Worm (Caenorhabditis elegans) whole organism, L1 larva: Measurements from ENCODE around the gene C49C3.15.

Experiments
- Y116A8C.19 ChIP-seq: sonication (generic microtip); optimal IDR thresholded peaks from 2 replicates; lab custom pipeline; 2016; ENCODE audit warnings: missing compliant biosample characterization, missing genetic modification characterization, borderline replicate concordance
- ceh-63 ChIP-seq: fragments of 200-800 bp; sonication (Bioruptor generic); optimal IDR thresholded peaks from 2 replicates; lab custom pipeline; 2018; ENCODE audit warnings: mild to moderate bottlenecking, missing genetic modification characterization, missing compliant biosample characterization
- ceh-8 ChIP-seq: fragments of 200-800 bp; sonication (Bioruptor generic); optimal IDR thresholded peaks from 2 replicates; lab custom pipeline; 2018; ENCODE audit warnings: mild to moderate bottlenecking, missing genetic modification characterization, moderate library complexity, missing compliant biosample characterization
- ceh-88 ChIP-seq: fragments of 200-800 bp; sonication (Bioruptor generic); IDR thresholded peaks from 2 replicates; pipeline ENCODE4 v1.3.6; 2022; ENCODE audit warnings: missing genetic modification characterization, missing compliant biosample characterization
- dpl-1 ChIP-seq, 3 experiments: fragments of 150-350 bp in 2 of 3; sonication (generic microtip) in 1 of 3; optimal IDR thresholded peaks; 2 replicates each; lab custom pipeline; 2014 to 2017; ENCODE audit warnings: missing biosample characterization in 3 of 3, missing genetic modification characterization in 3 of 3, missing genetic modification reagents in 3 of 3
- dsc-1 ChIP-seq: sonication (generic microtip); optimal IDR thresholded peaks from 2 replicates; lab custom pipeline; 2016; ENCODE audit warnings: mild to moderate bottlenecking, missing genetic modification characterization, missing compliant biosample characterization
- efl-1 ChIP-seq, 4 experiments: fragments of 150-350 bp; optimal IDR thresholded peaks in 3 of 4; peaks in 1 of 4; 1 replicate in 1 of 4; 2 replicates in 3 of 4; lab custom pipeline; 2014; ENCODE audit warnings: missing biosample characterization in 2 of 4, missing genetic modification characterization in 2 of 4, missing genetic modification reagents in 2 of 4
- elt-2 ChIP-seq: sonication (generic microtip); optimal IDR thresholded peaks from 2 replicates; lab custom pipeline; 2016; ENCODE audit warnings: missing genetic modification characterization, mild to moderate bottlenecking, inconsistent platforms, missing compliant biosample characterization, missing genetic modification reagents
- fkh-10 ChIP-seq: sonication (generic microtip); optimal IDR thresholded peaks from 2 replicates; lab custom pipeline; 2017; ENCODE audit warnings: missing biosample characterization, missing genetic modification reagents, missing genetic modification characterization
- fkh-8 ChIP-seq: sonication (generic microtip); optimal IDR thresholded peaks from 2 replicates; lab custom pipeline; 2016; ENCODE audit warnings: mild to moderate bottlenecking, missing genetic modification characterization, missing compliant biosample characterization
- fos-1 ChIP-seq: fragments of 150-350 bp; optimal IDR thresholded peaks from 2 replicates; lab custom pipeline; 2014; ENCODE audit warnings: missing biosample characterization, missing genetic modification characterization
- grh-1 ChIP-seq: fragments of 200-800 bp; sonication (Bioruptor generic); IDR thresholded peaks from 2 replicates; pipeline ENCODE4 v1.3.6; 2022; ENCODE audit warnings: missing genetic modification reagents, missing genetic modification characterization, missing compliant biosample characterization
- jun-1 ChIP-seq: fragments of 150-350 bp; optimal IDR thresholded peaks from 2 replicates; lab custom pipeline; 2014; ENCODE audit warnings: missing biosample characterization, missing genetic modification reagents, missing genetic modification characterization
- lin-14 ChIP-seq: fragments of 200-800 bp; sonication (Bioruptor generic); optimal IDR thresholded peaks from 2 replicates; lab custom pipeline; 2018; ENCODE audit warnings: mild to moderate bottlenecking, missing genetic modification characterization, moderate library complexity, missing compliant biosample characterization
- lin-15B ChIP-seq: fragments of 150-350 bp; sonication (generic microtip); optimal IDR thresholded peaks from 3 replicates; lab custom pipeline; 2014; ENCODE audit warnings: missing biosample characterization, missing genetic modification characterization
- lin-35 ChIP-seq, 2 experiments: fragments of 150-350 bp; optimal IDR thresholded peaks; 2 replicates each; lab custom pipeline; 2014; ENCODE audit warnings: missing biosample characterization in 2 of 2, missing genetic modification characterization in 2 of 2, missing genetic modification reagents in 2 of 2
- lin-39 ChIP-seq: fragments of 150-350 bp; optimal IDR thresholded peaks from 2 replicates; lab custom pipeline; 2014; ENCODE audit warnings: missing biosample characterization, missing genetic modification reagents, missing genetic modification characterization
- mdl-1 ChIP-seq, 2 experiments: fragments of 150-350 bp; optimal IDR thresholded peaks; 2 replicates each; lab custom pipeline; 2014 to 2017; ENCODE audit warnings: missing biosample characterization in 2 of 2, missing genetic modification characterization in 2 of 2, inconsistent platforms in 1 of 2
- mef-2 ChIP-seq: fragments of 150-350 bp; optimal IDR thresholded peaks from 2 replicates; lab custom pipeline; 2014; ENCODE audit warnings: missing biosample characterization, missing genetic modification characterization
- nhr-11 ChIP-seq: fragments of 150-350 bp; optimal IDR thresholded peaks from 2 replicates; lab custom pipeline; 2014; ENCODE audit warnings: missing biosample characterization, missing genetic modification characterization
- nhr-28 ChIP-seq: fragments of 150-350 bp; optimal IDR thresholded peaks from 2 replicates; lab custom pipeline; 2014; ENCODE audit warnings: missing biosample characterization, missing genetic modification characterization
- nhr-47 ChIP-seq: sonication (generic microtip); optimal IDR thresholded peaks from 2 replicates; lab custom pipeline; 2016; ENCODE audit warnings: mild to moderate bottlenecking, missing genetic modification characterization, moderate library complexity, missing compliant biosample characterization
- pag-3 ChIP-seq: sonication (generic microtip); optimal IDR thresholded peaks from 2 replicates; lab custom pipeline; 2017; ENCODE audit warnings: missing genetic modification characterization, mild to moderate bottlenecking, missing compliant biosample characterization, antibody characterized with exemption, borderline replicate concordance; ENCODE audit not compliant: insufficient read depth
- pqm-1 ChIP-seq: sonication (generic microtip); optimal IDR thresholded peaks from 3 replicates; lab custom pipeline; 2017; ENCODE audit warnings: missing biosample characterization, missing genetic modification characterization
- snu-23 ChIP-seq: sonication (generic microtip); optimal IDR thresholded peaks from 2 replicates; lab custom pipeline; 2016; ENCODE audit warnings: missing genetic modification characterization, missing compliant biosample characterization
- swsn-7 ChIP-seq: sonication (generic microtip); optimal IDR thresholded peaks from 2 replicates; lab custom pipeline; 2016; ENCODE audit warnings: missing genetic modification characterization, missing compliant biosample characterization
- tlp-1 ChIP-seq: fragments of 150-350 bp; optimal IDR thresholded peaks from 2 replicates; lab custom pipeline; 2014; ENCODE audit warnings: missing biosample characterization, missing genetic modification characterization
- unc-130 ChIP-seq: fragments of 150-350 bp; optimal IDR thresholded peaks from 2 replicates; lab custom pipeline; 2017; ENCODE audit warnings: missing biosample characterization, missing genetic modification characterization, inconsistent platforms
- unc-62 ChIP-seq: fragments of 150-350 bp; optimal IDR thresholded peaks from 2 replicates; lab custom pipeline; 2014; ENCODE audit warnings: missing biosample characterization, missing genetic modification reagents, missing genetic modification characterization
- unc-86 ChIP-seq: sonication (generic microtip); optimal IDR thresholded peaks from 2 replicates; lab custom pipeline; 2016; ENCODE audit warnings: missing genetic modification characterization, missing compliant biosample characterization
- unc-98 ChIP-seq: fragments of 200-800 bp; sonication (Bioruptor generic); IDR thresholded peaks from 2 replicates; pipeline ENCODE4 v1.3.6; 2022; ENCODE audit warnings: missing genetic modification characterization, missing compliant biosample characterization
- xbp-1 ChIP-seq: sonication (generic microtip); optimal IDR thresholded peaks from 2 replicates; lab custom pipeline; 2016; ENCODE audit warnings: missing genetic modification characterization, missing compliant biosample characterization
- zip-4 ChIP-seq: fragments of 200-800 bp; sonication (Bioruptor generic); optimal IDR thresholded peaks from 2 replicates; lab custom pipeline; 2018; ENCODE audit warnings: mild to moderate bottlenecking, missing genetic modification characterization, moderate library complexity, missing compliant biosample characterization
- ztf-11 ChIP-seq, 2 experiments: sonication (generic microtip); optimal IDR thresholded peaks; 2 replicates each; lab custom pipeline; 2016 to 2017; ENCODE audit warnings: missing genetic modification characterization in 2 of 2, missing biosample characterization in 1 of 2, missing compliant biosample characterization in 1 of 2
- ztf-4 ChIP-seq: fragments of 150-350 bp; optimal IDR thresholded peaks from 2 replicates; lab custom pipeline; 2014; ENCODE audit warnings: missing biosample characterization, missing genetic modification characterization

C49C3.15 gene

DNA sequence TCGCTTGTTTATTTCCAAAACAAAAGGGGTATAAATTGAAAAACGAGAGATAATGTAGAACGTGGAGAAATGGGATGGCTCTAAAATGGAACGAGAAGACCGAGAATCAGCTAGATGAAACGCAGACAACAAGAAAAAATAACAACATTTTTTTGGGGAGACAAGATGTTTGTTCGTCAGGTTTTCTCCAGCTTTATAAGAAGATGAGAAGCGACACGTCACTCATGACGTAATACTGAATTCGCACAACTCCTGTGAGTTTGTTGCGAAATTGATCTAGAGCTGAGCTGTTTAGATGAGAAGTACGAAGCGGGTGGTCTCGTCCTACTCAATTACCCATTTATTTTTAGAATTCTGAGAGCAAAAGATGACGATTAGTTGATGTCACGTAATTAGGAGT, 48.8 kb upstream of the C49C3.15 start (continued):
- TF ChIP-seq Y116A8C.19 = no peak
- TF ChIP-seq snu-23 (GFP tag; lab: Kevin White, UChicago) = peak; percentile 11
- no peak for TF ChIP-seq ceh-88 (GFP tag; lab: Robert Waterston, UW)
- TF ChIP-seq unc-86 (tag; lab: Kevin White, UChicago) = peak; percentile 41
- no peak for TF ChIP-seq ceh-63 (GFP tag; lab: Kevin White, UChicago)
- TF ChIP-seq grh-1 (GFP tag; lab: Robert Waterston, UW) = no peak
- TF ChIP-seq mef-2 (tag; lab: Kevin White, UChicago) = peak; percentile 63
- no peak for TF ChIP-seq fkh-10 (GFP tag; lab: Kevin White, UChicago)
- TF ChIP-seq fkh-8 (tag; lab: Kevin White, UChicago) = peak; percentile 40
- no peak for TF ChIP-seq unc-130 (tag; lab: Kevin White, UChicago)
- TF ChIP-seq pqm-1 (tag; lab: Kevin White, UChicago) = no peak
- no peak for TF ChIP-seq nhr-11
- TF ChIP-seq swsn-7 = no peak
- no peak for TF ChIP-seq ztf-4 (tag; lab: Kevin White, UChicago)
- TF ChIP-seq nhr-28 (tag; lab: Kevin White, UChicago) = no peak

DNA sequence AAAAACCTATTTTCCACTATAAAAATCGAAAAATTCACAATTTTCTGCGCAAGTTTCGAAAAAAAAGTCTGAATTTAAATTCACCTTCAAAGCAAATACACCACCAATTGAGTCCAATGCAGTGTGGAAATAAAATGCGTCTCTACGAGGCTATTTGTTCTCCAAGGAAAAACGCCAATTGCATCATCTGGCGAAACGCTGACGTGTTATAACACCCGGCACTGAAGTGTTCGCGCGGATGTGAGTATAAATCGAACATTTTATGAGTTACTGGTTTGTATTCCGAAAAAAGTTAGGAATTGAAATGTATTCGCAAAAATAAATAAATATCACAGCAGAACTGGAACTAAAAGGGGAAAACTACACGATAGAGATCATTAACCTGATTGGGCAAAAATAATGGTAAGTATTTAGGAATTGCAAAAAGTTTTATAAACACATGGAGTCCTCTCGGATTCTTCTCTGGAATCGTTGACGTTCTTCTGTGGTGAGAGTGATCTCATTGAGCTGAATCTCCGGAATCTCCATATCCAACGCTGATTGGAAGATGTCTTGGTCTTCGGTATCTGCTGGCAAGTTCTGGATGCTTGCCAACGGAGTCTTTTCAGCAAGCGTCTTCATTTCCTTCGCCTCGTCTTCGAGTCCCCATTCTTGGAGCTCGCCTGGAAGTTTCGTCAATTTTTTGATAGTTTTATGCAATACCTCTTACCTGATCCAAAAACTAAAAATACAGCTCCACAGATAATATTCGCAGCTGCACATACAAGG, 45.9 kb upstream of the C49C3.15 start, which contains the start of gene zipt-7.1:
Gene zipt-7.1, minus strand, starts transcription at position 232 of the 768 bp plus-strand sequence.
- TF ChIP-seq efl-1 (optimal IDR thresholded peaks at IDR 0.05; lab: Kevin White, UChicago) = no peak
- peak in 1 of 2 experiments; percentile 57 for TF ChIP-seq efl-1 (GFP tag; optimal IDR thresholded peaks at IDR 0.05 in 1 of 2; lab: Kevin White, UChicago)
- TF ChIP-seq xbp-1 (tag; lab: Kevin White, UChicago) = peak; percentile 58
- TF ChIP-seq lin-15B (tag; lab: Kevin White, UChicago) = no peak

DNA sequence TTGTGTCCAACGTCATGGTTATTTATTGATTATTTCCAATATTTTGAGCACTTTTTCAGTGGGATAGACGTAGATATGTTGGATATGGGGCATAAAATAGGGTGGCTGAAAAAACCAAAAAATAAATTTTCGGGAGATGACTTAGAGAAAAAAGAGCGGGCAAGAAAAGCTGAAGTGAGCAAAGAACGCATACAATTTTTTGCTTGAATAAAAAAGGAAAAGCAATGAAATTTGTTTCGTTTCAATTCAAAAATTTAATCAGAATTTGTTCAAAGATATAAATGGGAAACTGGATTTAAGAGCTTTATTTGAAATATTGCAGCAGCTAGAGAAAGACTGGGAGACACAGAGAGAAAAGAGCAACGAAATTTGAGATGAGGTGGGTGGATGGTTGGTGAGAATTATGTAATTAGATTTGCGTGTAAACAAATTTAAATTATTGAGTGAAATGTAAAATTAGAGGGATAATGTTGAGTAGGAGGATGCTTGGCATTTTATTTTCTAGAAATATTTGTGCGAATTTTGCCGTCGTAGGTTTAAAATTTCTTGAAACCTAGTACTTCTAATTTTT, 42.3 kb upstream of the C49C3.15 start, which contains the start of the genes T28F3.11 and slc-17.4:
Gene T28F3.11, minus strand, starts transcription at position 51 of the 571 bp plus-strand sequence.
Gene slc-17.4, minus strand, starts transcription at position 105 of the 571 bp plus-strand sequence.
- TF ChIP-seq lin-14 (peak; percentile 43), ztf-4 (tag; lab: Kevin White, UChicago) (no peak), efl-1 (optimal IDR thresholded peaks at IDR 0.05; lab: Kevin White, UChicago) (no peak), efl-1 (GFP tag; optimal IDR thresholded peaks at IDR 0.05 in 1 of 2; lab: Kevin White, UChicago) (no peak), unc-86 (tag; lab: Kevin White, UChicago) (no peak)

DNA sequence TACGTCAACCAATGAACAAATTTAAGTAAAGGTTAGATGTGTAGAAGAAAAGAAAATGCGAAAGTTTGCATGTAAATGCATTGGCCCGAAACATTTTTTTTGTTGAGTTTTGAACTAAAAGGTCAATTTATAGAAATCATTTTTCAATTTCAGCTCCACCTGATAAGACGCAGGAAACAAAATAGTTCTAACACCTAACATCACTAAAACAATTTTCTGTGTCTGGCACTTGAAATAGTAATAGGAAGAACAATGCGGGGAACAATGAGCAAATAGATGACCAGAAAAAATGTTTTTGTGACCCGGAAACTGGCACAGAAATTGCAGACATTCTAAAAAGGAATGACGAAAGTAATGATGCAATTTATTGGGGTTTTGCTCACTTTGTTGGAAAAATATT, 41.7 kb upstream of the C49C3.15 start:
- no peak for TF ChIP-seq mef-2 (tag; lab: Kevin White, UChicago)
- TF ChIP-seq tlp-1 (tag; lab: Kevin White, UChicago) = no peak
- no peak for TF ChIP-seq grh-1 (GFP tag; lab: Robert Waterston, UW)
- TF ChIP-seq elt-2 (tag; lab: Kevin White, UChicago) = peak; percentile 9
- no peak for TF ChIP-seq fos-1
- no peak for TF ChIP-seq pag-3 (tag; lab: Kevin White, UChicago)
- no peak for TF ChIP-seq ceh-8 (GFP tag; lab: Kevin White, UChicago)
- TF ChIP-seq lin-35 (GFP tag; optimal IDR thresholded peaks at IDR 0.05; lab: Kevin White, UChicago) = peak in 1 of 2 experiments; percentile 21

DNA sequence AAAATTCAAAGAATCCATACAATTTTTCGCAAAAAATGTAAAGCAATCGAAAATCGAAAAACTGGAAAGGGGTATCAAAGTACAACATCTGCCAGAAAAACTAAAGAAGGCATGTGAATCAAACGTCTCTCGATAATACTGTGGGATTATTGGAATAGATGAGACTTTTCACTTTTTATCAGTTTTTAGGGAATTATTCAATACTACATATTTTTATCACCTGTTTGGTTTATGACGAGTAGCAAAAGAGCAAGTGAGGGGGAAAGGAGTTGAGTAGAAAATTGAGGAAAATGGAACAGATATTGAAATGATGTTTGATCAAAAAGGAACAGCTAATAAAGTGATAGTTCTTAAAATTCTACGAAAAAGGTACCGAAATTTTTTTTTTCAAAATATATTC, 41.0 kb upstream of the C49C3.15 start:
- TF ChIP-seq elt-2 (tag; lab: Kevin White, UChicago) (peak; percentile 41), zip-4 (GFP tag; lab: Kevin White, UChicago) (no peak), mdl-1 (tag; optimal IDR thresholded peaks at IDR 0.05; lab: Kevin White, UChicago) (no peak)

DNA sequence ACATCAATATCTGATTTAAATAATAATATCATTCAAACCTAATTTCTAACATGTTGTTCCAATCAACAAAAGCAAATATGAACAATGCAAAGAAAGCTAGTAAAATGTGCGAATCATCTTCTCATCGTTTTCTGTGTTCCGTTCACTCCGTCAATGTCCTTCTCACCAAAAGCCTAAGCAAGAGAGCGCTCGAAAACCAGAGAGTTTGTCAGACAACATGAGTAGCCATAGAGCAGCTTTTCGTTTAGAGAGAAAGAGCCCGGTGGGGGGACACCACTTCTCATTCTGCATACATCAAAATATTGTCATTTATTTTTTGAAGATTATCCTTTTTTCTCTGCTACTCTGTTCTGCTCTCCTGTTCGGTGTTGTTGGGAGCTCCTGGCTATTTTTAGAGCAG, 40.4 kb upstream of the C49C3.15 start:
- TF ChIP-seq nhr-47 (tag; lab: Kevin White, UChicago) = peak; percentile 11
- TF ChIP-seq dpl-1 (GFP tag; optimal IDR thresholded peaks at IDR 0.05; lab: Kevin White, UChicago) = peak in 1 of 3 experiments; percentile 27
- peak; percentile 27 for TF ChIP-seq fkh-8 (tag; lab: Kevin White, UChicago)
- no peak for TF ChIP-seq unc-62
- no peak for TF ChIP-seq unc-98 (GFP tag; lab: Robert Waterston, UW)
- TF ChIP-seq efl-1 (optimal IDR thresholded peaks at IDR 0.05; lab: Kevin White, UChicago) = no peak
- peak in 1 of 2 experiments; percentile 77 for TF ChIP-seq efl-1 (GFP tag; optimal IDR thresholded peaks at IDR 0.05 in 1 of 2; lab: Kevin White, UChicago)
- TF ChIP-seq lin-39 (tag; lab: Kevin White, UChicago) = no peak
- TF ChIP-seq ztf-11 (tag; optimal IDR thresholded peaks at IDR 0.05; lab: Kevin White, UChicago) = no peak
- TF ChIP-seq lin-35 (GFP tag; optimal IDR thresholded peaks at IDR 0.05; lab: Kevin White, UChicago) = peak in 1 of 2 experiments; percentile 36
- TF ChIP-seq dsc-1 (tag; lab: Kevin White, UChicago) = peak; percentile 62
- TF ChIP-seq jun-1 (tag; lab: Kevin White, UChicago) = no peak
